Fruit fly (Drosophila melanogaster): Measurements from ENCODE around the gene CG7203.
"Not testable (repeated sequence)": the region's sequence is repeated elsewhere in the genome, so short reads cannot be mapped to it uniquely, and the experiment has no call there.

- not testable (repeated sequence) for TF ChIP-seq insv, psq (optimal IDR thresholded peaks at IDR 0.05)
Measured at dm6 chr2L:7732570-7732969, 20.4 kb downstream of the CG7203 start, which contains the start of gene CG13796.

Data from Kc167 (cell line).